Fruit fly (Drosophila melanogaster) whole organism: Measurements from ENCODE around the gene TotC.

Experiments
- CG8478 ChIP-seq: fragments of >200 bp; optimal IDR thresholded peaks from 2 replicates; lab custom pipeline; 2018; ENCODE audit warnings: inconsistent platforms
- Dll ChIP-seq: fragments of >200 bp; optimal IDR thresholded peaks from 2 replicates; lab custom pipeline; 2017
- EcR ChIP-seq, 2 experiments: fragments of >200 bp; optimal IDR thresholded peaks; 2 replicates each; lab custom pipeline; 2017; ENCODE audit warnings: missing biosample characterization in 2 of 2, missing genetic modification characterization in 2 of 2, missing genetic modification reagents in 2 of 2
- pan ChIP-seq: fragments of >200 bp; optimal IDR thresholded peaks from 2 replicates; lab custom pipeline; 2017
- psq ChIP-seq: fragments of >200 bp; optimal IDR thresholded peaks from 2 replicates; lab custom pipeline; 2017
- usp ChIP-seq: fragments of >200 bp; optimal IDR thresholded peaks from 2 replicates; lab custom pipeline; 2017; ENCODE audit warnings: missing biosample characterization, missing genetic modification characterization, mixed read lengths

Gene TotC

DNA sequence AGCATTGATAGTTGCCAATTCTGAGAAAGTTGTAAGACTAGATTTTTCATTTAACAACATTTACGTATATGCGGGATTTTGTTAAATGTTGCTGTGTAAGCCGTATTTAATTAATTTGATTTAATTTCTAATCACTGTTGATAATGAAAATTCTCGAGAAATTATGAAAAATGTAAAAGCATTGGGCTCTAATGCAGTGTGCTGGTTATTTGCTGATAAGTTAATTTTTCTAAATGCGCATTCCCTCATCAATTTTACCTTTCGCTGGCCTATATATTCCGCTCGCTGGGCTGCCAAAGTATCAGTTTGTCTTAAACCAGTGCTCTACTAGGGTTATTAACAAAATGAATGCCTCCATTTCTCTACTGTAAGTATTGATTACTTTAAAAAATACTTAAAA is at the start of gene TotC:
Gene TotC (plus strand): TSS at position 301 of the 400 bp plus-strand sequence.
- TF ChIP-seq psq: no peak
- no peak for TF ChIP-seq pan
- no peak for TF ChIP-seq usp (GFP tag; lab: Kevin White, UChicago)
- no peak for TF ChIP-seq EcR (GFP tag; optimal IDR thresholded peaks at IDR 0.05; lab: Kevin White, UChicago)
- no peak for TF ChIP-seq Dll (lab: Kevin White, UChicago)
- TF ChIP-seq CG8478 (lab: Kevin White, UChicago): no peak

DNA sequence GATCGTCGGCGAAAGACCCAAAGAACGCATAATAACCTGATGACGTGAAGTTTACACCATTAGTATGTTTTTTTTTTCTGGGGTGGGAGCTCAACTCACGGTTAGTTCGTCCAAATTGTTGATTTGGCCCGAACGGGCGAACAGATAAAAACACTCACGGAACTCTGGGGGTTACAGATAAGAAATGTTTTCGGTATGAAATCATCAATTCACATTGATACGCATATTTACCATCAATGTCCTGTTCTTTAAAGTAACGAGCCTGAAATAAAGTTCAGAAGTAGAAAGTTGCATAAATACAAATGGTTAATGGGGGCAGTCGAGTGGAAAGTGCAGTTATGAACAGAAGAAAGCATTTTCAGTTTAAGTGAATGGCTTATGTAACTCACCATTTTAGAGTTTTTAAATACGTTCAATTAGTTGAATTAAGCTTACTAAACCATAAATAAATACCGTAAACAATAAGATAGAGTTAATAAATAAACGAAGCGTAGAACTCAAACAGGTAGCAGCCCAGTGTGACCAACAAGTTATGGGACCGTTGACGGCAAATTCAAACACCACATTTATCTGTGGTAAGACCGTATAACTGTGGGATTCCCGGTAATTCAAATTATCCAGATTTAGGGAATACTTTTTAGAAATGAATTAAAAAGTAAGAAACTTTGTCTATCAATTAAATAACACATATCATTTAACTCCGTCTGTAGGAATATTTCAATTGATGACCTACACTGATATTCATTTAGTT is 48.9 kb upstream of the TotC start, which contains the start of gene CG17272:
Gene CG17272 (minus strand): TSS at position 536 of the 751 bp plus-strand sequence.
- no peak for TF ChIP-seq psq
- TF ChIP-seq EcR (GFP tag; optimal IDR thresholded peaks at IDR 0.05; lab: Kevin White, UChicago): no peak

- TF ChIP-seq pan: no peak
These were observed 45.9 kb upstream of the TotC start for dm6 chr3R:20826929-20827328.

DNA sequence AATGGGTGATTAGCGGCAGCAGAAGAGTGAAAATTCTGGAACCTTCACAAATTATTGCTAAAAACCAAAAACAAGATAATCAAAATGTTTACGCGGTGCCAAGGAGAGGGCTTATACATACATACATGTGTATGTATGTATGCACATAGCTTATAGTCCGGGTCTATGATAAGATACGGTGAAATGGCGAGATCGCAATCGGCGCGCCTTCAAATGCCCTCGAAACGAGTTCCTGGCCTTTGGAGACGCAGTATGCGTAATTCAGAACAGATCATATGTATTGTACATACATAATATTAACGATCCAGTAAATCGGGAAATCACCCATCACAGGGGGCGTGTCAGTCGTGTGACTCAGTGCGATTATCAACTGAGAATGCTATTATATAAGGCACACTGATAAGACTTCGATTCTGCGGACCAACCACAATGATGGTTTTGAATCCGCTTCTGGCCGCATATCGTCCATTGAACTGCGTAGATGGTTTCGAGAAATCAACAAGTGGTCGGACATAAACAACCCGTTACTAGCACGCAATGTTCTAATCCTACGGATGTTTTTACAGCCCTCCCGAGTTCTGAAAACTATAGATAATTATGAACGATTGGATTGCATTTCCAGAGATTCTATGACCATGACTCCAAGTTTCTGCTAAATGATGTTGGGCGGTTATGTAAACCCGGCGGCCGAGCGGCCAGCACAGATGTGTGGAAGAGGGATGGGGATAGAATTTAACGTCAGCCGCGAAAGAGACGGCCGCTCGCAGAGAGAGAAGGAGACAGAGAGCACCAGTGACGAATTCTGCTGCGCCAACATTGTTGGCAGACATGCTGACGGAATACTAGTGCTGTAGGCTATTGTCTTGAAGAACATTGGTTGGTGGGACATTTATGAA is 44.0 kb upstream of the TotC start:
- TF ChIP-seq CG8478 (lab: Kevin White, UChicago) (peak; percentile 1), usp (GFP tag; lab: Kevin White, UChicago) (no peak), EcR (GFP tag; optimal IDR thresholded peaks at IDR 0.05; lab: Kevin White, UChicago) (peak in 1 of 2 experiments; percentile 80)

DNA sequence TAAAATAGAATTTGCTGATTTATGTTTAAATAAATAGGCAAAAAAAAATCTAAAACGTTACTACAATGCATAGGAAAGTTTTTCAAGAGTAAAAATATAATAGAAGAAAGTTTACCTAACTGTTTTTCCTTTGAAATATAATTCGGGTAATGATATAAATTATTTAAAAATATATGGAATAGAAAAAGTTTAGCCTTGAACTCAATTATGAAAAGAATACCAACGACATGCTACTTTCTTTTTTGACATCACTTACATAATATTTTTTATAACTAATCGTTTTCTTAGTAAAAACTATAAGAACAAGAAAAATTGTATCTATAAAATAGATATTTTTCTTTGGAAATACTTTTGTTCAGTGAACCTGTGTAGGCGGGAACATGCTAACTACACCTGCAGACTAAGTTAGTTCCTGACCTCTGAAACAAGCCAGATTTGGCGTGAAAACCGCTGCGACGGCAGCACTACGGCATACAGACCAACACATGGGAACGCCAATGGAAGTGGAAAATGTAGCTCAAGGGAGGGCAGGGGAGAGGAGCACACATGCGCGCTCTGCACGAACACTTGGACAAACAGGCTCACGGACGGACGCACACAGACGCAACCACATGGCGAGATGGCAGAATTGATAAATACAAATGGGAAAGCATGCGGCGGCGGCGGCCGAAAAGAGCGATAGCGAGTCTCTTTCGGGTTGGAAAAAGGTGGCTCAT is 43.2 kb upstream of the TotC start:
- TF ChIP-seq EcR (GFP tag; optimal IDR thresholded peaks at IDR 0.05; lab: Kevin White, UChicago) (no peak), pan (no peak), Dll (lab: Kevin White, UChicago) (no peak), psq (no peak), usp (GFP tag; lab: Kevin White, UChicago) (no peak), CG8478 (lab: Kevin White, UChicago) (no peak)

DNA sequence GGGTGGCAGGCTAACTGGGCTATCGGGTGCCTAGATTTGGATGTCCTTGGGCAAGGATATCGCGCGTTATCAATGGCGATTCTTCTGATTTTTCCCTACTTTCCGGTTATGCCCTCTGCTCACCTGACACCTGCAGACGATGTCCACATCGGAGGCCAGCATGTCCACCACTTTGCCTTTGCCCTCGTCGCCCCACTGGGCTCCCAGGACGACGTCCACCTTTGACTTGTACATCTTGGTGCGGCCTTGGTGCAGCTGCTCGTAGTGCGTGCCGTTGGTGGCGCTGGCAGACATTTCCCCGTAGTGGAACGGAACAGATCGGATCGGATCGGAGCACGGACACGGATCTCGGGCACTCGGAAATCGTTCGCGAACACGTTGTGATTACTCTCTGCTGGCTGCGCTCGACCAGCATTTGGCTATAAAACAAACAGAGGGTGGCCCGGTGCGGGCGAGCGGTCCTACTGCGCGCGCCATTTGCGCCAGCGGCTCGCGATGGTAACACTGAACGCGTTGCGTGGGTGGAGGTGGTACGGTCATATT is 42.6 kb upstream of the TotC start, which contains the start of gene Adss:
Gene Adss (minus strand): TSS at position 428 of the 543 bp plus-strand sequence.
- TF ChIP-seq EcR (GFP tag; optimal IDR thresholded peaks at IDR 0.05; lab: Kevin White, UChicago) (no peak), pan (no peak), Dll (lab: Kevin White, UChicago) (no peak), CG8478 (lab: Kevin White, UChicago) (no peak), psq (no peak), usp (GFP tag; lab: Kevin White, UChicago) (no peak)

dm6 chr3R:20830963-20831362 is 41.8 kb upstream of the TotC start, which contains the start of gene CG31223:
TSS of gene CG31223 (plus strand) at chr3R:20831127.
- TF ChIP-seq CG8478 (lab: Kevin White, UChicago) (no peak), usp (GFP tag; lab: Kevin White, UChicago) (no peak), EcR (GFP tag; optimal IDR thresholded peaks at IDR 0.05; lab: Kevin White, UChicago) (no peak), pan (no peak), Dll (lab: Kevin White, UChicago) (no peak), psq (no peak)

dm6 chr3R:20832689-20833524 is 39.9 kb upstream of the TotC start, which contains the start of gene Synd:
TSS of gene Synd (plus strand) at chr3R:20832799.
- no peak for TF ChIP-seq pan
- TF ChIP-seq EcR (GFP tag; optimal IDR thresholded peaks at IDR 0.05; lab: Kevin White, UChicago): peak in 1 of 2 experiments; percentile 36

DNA sequence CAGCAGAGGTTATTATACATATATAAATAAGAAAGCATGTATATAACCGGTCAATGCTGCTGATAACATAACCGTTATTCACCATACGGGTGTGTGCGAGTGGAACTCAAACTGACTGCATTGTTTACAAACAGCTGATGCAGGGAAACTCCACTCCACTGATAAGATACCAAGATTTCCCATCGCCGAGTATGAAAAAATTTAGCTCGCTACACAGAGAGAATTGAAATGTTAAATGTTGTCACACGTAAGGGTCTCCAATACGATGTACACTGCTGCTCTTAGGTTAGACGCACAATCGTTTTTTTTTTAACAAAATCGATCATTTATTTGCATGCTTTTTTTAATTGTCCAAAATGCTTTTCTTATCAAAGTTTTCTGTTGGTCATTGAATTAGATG is 39.1 kb upstream of the TotC start:
- TF ChIP-seq psq (no peak), pan (no peak), usp (GFP tag; lab: Kevin White, UChicago) (no peak), EcR (GFP tag; optimal IDR thresholded peaks at IDR 0.05; lab: Kevin White, UChicago) (no peak), CG8478 (lab: Kevin White, UChicago) (no peak), Dll (lab: Kevin White, UChicago) (no peak)

DNA sequence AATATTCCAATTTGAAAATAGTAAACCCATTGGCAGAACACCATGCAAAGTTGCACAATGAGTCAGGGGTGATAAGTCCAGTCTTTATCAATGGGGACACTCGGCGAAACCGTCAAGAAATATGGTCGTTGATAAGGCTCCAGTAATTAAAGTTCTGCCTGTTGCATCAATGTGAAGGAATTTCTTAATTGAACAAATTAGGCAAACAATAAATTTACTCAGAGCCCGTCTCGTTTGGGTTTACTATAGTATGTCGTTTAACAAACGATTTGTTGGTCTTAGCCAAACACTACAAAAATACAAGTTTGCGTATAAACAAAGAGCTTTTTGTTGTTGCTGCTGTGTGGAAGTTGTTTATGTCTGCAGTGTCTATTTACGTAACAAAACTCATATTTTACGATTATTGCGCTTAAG is 38.0 kb upstream of the TotC start:
- no peak for TF ChIP-seq usp (GFP tag; lab: Kevin White, UChicago)
- TF ChIP-seq EcR (GFP tag; optimal IDR thresholded peaks at IDR 0.05; lab: Kevin White, UChicago): no peak
- TF ChIP-seq pan: no peak
- TF ChIP-seq CG8478 (lab: Kevin White, UChicago): no peak
- no peak for TF ChIP-seq psq
- no peak for TF ChIP-seq Dll (lab: Kevin White, UChicago)

- TF ChIP-seq EcR (GFP tag; optimal IDR thresholded peaks at IDR 0.05; lab: Kevin White, UChicago) (no peak), pan (no peak), CG8478 (lab: Kevin White, UChicago) (no peak), usp (GFP tag; lab: Kevin White, UChicago) (no peak), Dll (lab: Kevin White, UChicago) (no peak), psq (no peak)
These were observed 37.3 kb upstream of the TotC start for dm6 chr3R:20835531-20835930.
